Worm (Caenorhabditis elegans) whole organism, young adult: ENCODE results near the gene F17E9.2.

ENCODE experiments used
- B0019.2 ChIP-seq: fragments of 200-800 bp; sonication (Bioruptor generic); conservative IDR thresholded peaks from 2 replicates; pipeline ENCODE4 v1.3.6; 2022; ENCODE audit warnings: missing genetic modification reagents, missing genetic modification characterization, missing compliant biosample characterization
- B0035.1 ChIP-seq: sonication (generic microtip); optimal IDR thresholded peaks from 2 replicates; lab custom pipeline; 2016; ENCODE audit warnings: missing genetic modification characterization, mild to moderate bottlenecking, missing compliant biosample characterization, missing genotype, missing genetic modification reagents
- B0261.1 ChIP-seq: sonication (generic microtip); optimal IDR thresholded peaks from 2 replicates; lab custom pipeline; 2016; ENCODE audit warnings: mild to moderate bottlenecking, missing genetic modification characterization, moderate library complexity, missing compliant biosample characterization
- B0336.3 ChIP-seq: fragments of 200-800 bp; sonication (Bioruptor generic); IDR thresholded peaks from 2 replicates; pipeline ENCODE4 v1.3.6; 2022; ENCODE audit warnings: missing genetic modification characterization, missing compliant biosample characterization
- C17E4.6 ChIP-seq: fragments of 200-800 bp; sonication (Bioruptor generic); IDR thresholded peaks from 2 replicates; pipeline ENCODE4 v1.3.6; 2022; ENCODE audit warnings: missing genetic modification reagents, missing genetic modification characterization, missing compliant biosample characterization
- F23B12.7 ChIP-seq: sonication (generic microtip); optimal IDR thresholded peaks from 2 replicates; lab custom pipeline; 2017; ENCODE audit warnings: missing genetic modification characterization, mild to moderate bottlenecking, missing compliant biosample characterization, antibody characterized with exemption, moderate library complexity; ENCODE audit not compliant: insufficient read depth
- F37B4.10 ChIP-seq: fragments of 200-800 bp; sonication (Bioruptor generic); IDR thresholded peaks from 2 replicates; pipeline ENCODE4 v1.3.6; 2022; ENCODE audit warnings: missing genetic modification characterization, missing compliant biosample characterization
- F57A8.1 ChIP-seq: fragments of 200-800 bp; sonication (Bioruptor generic); optimal IDR thresholded peaks from 2 replicates; lab custom pipeline; 2018; ENCODE audit warnings: mild to moderate bottlenecking, missing genetic modification characterization, moderate library complexity, missing compliant biosample characterization
- F57C9.4 ChIP-seq: sonication (generic microtip); optimal IDR thresholded peaks from 2 replicates; lab custom pipeline; 2017; ENCODE audit warnings: mild to moderate bottlenecking, missing genetic modification characterization, missing compliant biosample characterization
- K12H6.12 ChIP-seq: fragments of 200-800 bp; sonication (Bioruptor generic); optimal IDR thresholded peaks from 2 replicates; lab custom pipeline; 2018; ENCODE audit warnings: mild to moderate bottlenecking, missing genetic modification characterization, missing compliant biosample characterization
- Y53F4B.3 ChIP-seq: fragments of 200-800 bp; sonication (Bioruptor generic); IDR thresholded peaks from 2 replicates; pipeline ENCODE4 v1.3.6; 2022; ENCODE audit warnings: missing genetic modification reagents, missing genetic modification characterization, missing compliant biosample characterization
- Y56A3A.18 ChIP-seq: fragments of 200-800 bp; sonication (Bioruptor generic); IDR thresholded peaks from 2 replicates; pipeline ENCODE4 v1.3.6; 2022; ENCODE audit warnings: missing genetic modification reagents, missing genetic modification characterization, missing compliant biosample characterization
- ZK185.1 ChIP-seq: sonication (generic microtip); optimal IDR thresholded peaks from 2 replicates; lab custom pipeline; 2016; ENCODE audit warnings: mild to moderate bottlenecking, missing genetic modification characterization, missing compliant biosample characterization; ENCODE audit not compliant: poor library complexity, severe bottlenecking
- akir-1 ChIP-seq: fragments of 200-800 bp; sonication (Bioruptor generic); optimal IDR thresholded peaks from 2 replicates; lab custom pipeline; 2018; ENCODE audit warnings: mild to moderate bottlenecking, missing genetic modification characterization, moderate library complexity, missing compliant biosample characterization
- aptf-2 ChIP-seq: fragments of 200-800 bp; sonication (Bioruptor generic); conservative IDR thresholded peaks from 2 replicates; pipeline ENCODE4 v1.3.6; 2022; ENCODE audit warnings: missing genetic modification reagents, missing genetic modification characterization, missing compliant biosample characterization
- athp-1 ChIP-seq: sonication (generic microtip); optimal IDR thresholded peaks from 2 replicates; lab custom pipeline; 2017; ENCODE audit warnings: mild to moderate bottlenecking, missing genetic modification characterization, missing compliant biosample characterization
- ceh-100 ChIP-seq: fragments of 200-800 bp; sonication (Bioruptor generic); IDR thresholded peaks from 2 replicates; pipeline ENCODE4 v1.3.6; 2022; ENCODE audit warnings: missing genetic modification reagents, missing genetic modification characterization, missing compliant biosample characterization
- ceh-27 ChIP-seq: fragments of 200-800 bp; sonication (Bioruptor generic); optimal IDR thresholded peaks from 2 replicates; lab custom pipeline; 2018; ENCODE audit warnings: mild to moderate bottlenecking, missing genetic modification characterization, moderate library complexity, missing compliant biosample characterization
- ceh-79 ChIP-seq: sonication (generic microtip); optimal IDR thresholded peaks from 2 replicates; lab custom pipeline; 2017; ENCODE audit warnings: mild to moderate bottlenecking, missing genetic modification characterization, missing compliant biosample characterization
- dpff-1 ChIP-seq: sonication (generic microtip); optimal IDR thresholded peaks from 2 replicates; lab custom pipeline; 2017; ENCODE audit warnings: mild to moderate bottlenecking, missing genetic modification characterization, missing compliant biosample characterization
- dpl-1 ChIP-seq: fragments of 150-350 bp; optimal IDR thresholded peaks from 2 replicates; lab custom pipeline; 2014; ENCODE audit warnings: missing biosample characterization, missing genetic modification reagents, missing genetic modification characterization
- efl-1 ChIP-seq: fragments of 150-350 bp; optimal IDR thresholded peaks from 2 replicates; lab custom pipeline; 2014; ENCODE audit warnings: missing biosample characterization, missing genetic modification reagents, missing genetic modification characterization
- gei-17 ChIP-seq: fragments of 200-800 bp; sonication (Bioruptor generic); optimal IDR thresholded peaks from 2 replicates; lab custom pipeline; 2018; ENCODE audit warnings: mild to moderate bottlenecking, missing genetic modification characterization, missing compliant biosample characterization
- hlh-12 ChIP-seq: sonication (generic microtip); optimal IDR thresholded peaks from 2 replicates; lab custom pipeline; 2016; ENCODE audit warnings: missing genetic modification characterization, missing compliant biosample characterization
- hlh-26 ChIP-seq: fragments of 200-800 bp; sonication (Bioruptor generic); conservative IDR thresholded peaks from 2 replicates; pipeline ENCODE4 v1.3.6; 2022; ENCODE audit warnings: missing genetic modification reagents, missing genetic modification characterization, missing compliant biosample characterization
- hmg-1.2 ChIP-seq: fragments of 200-800 bp; sonication (Bioruptor generic); IDR thresholded peaks from 2 replicates; pipeline ENCODE4 v1.3.6; 2022; ENCODE audit warnings: missing genetic modification reagents, missing genetic modification characterization, missing compliant biosample characterization
- let-526 ChIP-seq: fragments of 200-800 bp; sonication (Bioruptor generic); IDR thresholded peaks from 2 replicates; pipeline ENCODE4 v1.3.6; 2022; ENCODE audit warnings: missing genetic modification reagents, missing genetic modification characterization, missing compliant biosample characterization
- let-607 ChIP-seq, 2 experiments: fragments of 200-800 bp in 1 of 2; sonication (Bioruptor generic) in 1 of 2; sonication (generic microtip) in 1 of 2; optimal IDR thresholded peaks; 2 replicates each; lab custom pipeline; 2016 to 2018; ENCODE audit warnings: mild to moderate bottlenecking in 2 of 2, missing compliant biosample characterization in 2 of 2, missing genetic modification characterization in 2 of 2, moderate library complexity in 2 of 2, missing genotype in 1 of 2
- lsy-27 ChIP-seq: sonication (generic microtip); optimal IDR thresholded peaks from 2 replicates; lab custom pipeline; 2017; ENCODE audit warnings: missing genetic modification characterization, mild to moderate bottlenecking, missing compliant biosample characterization, antibody characterized with exemption, missing genotype, borderline replicate concordance; ENCODE audit not compliant: insufficient read depth
- madf-3 ChIP-seq: fragments of 200-800 bp; sonication (Bioruptor generic); IDR thresholded peaks from 2 replicates; pipeline ENCODE4 v1.3.6; 2022; ENCODE audit warnings: missing genetic modification reagents, missing genetic modification characterization, missing compliant biosample characterization
- madf-6 ChIP-seq: fragments of 200-800 bp; sonication (Bioruptor generic); IDR thresholded peaks from 2 replicates; pipeline ENCODE4 v1.3.6; 2022; ENCODE audit warnings: missing genetic modification reagents, missing genetic modification characterization, missing compliant biosample characterization
- madf-8 ChIP-seq: fragments of 200-800 bp; sonication (Bioruptor generic); conservative IDR thresholded peaks from 2 replicates; pipeline ENCODE4 v1.3.6; 2022; ENCODE audit warnings: missing genetic modification reagents, missing genetic modification characterization, missing compliant biosample characterization
- mcd-1 ChIP-seq: fragments of 200-800 bp; sonication (Bioruptor generic); IDR thresholded peaks from 2 replicates; pipeline ENCODE4 v1.3.6; 2022; ENCODE audit warnings: missing genetic modification reagents, missing genetic modification characterization, missing compliant biosample characterization
- mes-4 ChIP-seq: sonication (generic microtip); optimal IDR thresholded peaks from 2 replicates; lab custom pipeline; 2016; ENCODE audit warnings: missing genotype, missing genetic modification characterization, missing compliant biosample characterization
- nfya-1 ChIP-seq: sonication (generic microtip); optimal IDR thresholded peaks from 2 replicates; lab custom pipeline; 2017; ENCODE audit warnings: antibody characterized with exemption, missing compliant biosample characterization, missing genetic modification characterization, borderline replicate concordance; ENCODE audit not compliant: insufficient read depth
- nfyb-1 ChIP-seq: fragments of 200-800 bp; sonication (Bioruptor generic); IDR thresholded peaks from 2 replicates; pipeline ENCODE4 v1.3.6; 2022; ENCODE audit warnings: missing genetic modification reagents, missing genetic modification characterization, missing compliant biosample characterization
- nhr-27 ChIP-seq: fragments of 200-800 bp; sonication (Bioruptor generic); optimal IDR thresholded peaks from 2 replicates; lab custom pipeline; 2018; ENCODE audit warnings: mild to moderate bottlenecking, missing genetic modification characterization, moderate library complexity, missing compliant biosample characterization
- sdz-38 ChIP-seq: sonication (generic microtip); optimal IDR thresholded peaks from 2 replicates; lab custom pipeline; 2016; ENCODE audit warnings: missing genotype, missing genetic modification characterization, missing compliant biosample characterization
- somi-1 ChIP-seq: fragments of 200-800 bp; sonication (Bioruptor generic); optimal IDR thresholded peaks from 2 replicates; lab custom pipeline; 2018; ENCODE audit warnings: mild to moderate bottlenecking, missing genetic modification characterization, missing compliant biosample characterization
- tbx-9 ChIP-seq: sonication (generic microtip); optimal IDR thresholded peaks from 2 replicates; lab custom pipeline; 2016; ENCODE audit warnings: borderline replicate concordance, missing genetic modification characterization, inconsistent platforms, missing compliant biosample characterization
- xnd-1 ChIP-seq: sonication (generic microtip); optimal IDR thresholded peaks from 2 replicates; lab custom pipeline; 2016; ENCODE audit warnings: missing genotype, missing genetic modification reagents, missing genetic modification characterization, missing compliant biosample characterization
- zfh-2 ChIP-seq: fragments of 200-800 bp; sonication (Bioruptor generic); conservative IDR thresholded peaks from 2 replicates; pipeline ENCODE4 v1.3.6; 2022; ENCODE audit warnings: missing genetic modification reagents, missing genetic modification characterization, missing compliant biosample characterization
- zim-3 ChIP-seq: sonication (generic microtip); optimal IDR thresholded peaks from 2 replicates; lab custom pipeline; 2017; ENCODE audit warnings: mild to moderate bottlenecking, missing genetic modification characterization, moderate library complexity, missing compliant biosample characterization
- ztf-18 ChIP-seq: sonication (generic microtip); optimal IDR thresholded peaks from 2 replicates; lab custom pipeline; 2016; ENCODE audit warnings: missing genotype, mild to moderate bottlenecking, missing genetic modification characterization, missing compliant biosample characterization
- ztf-25 ChIP-seq: fragments of 200-800 bp; sonication (Bioruptor generic); IDR thresholded peaks from 2 replicates; pipeline ENCODE4 v1.3.6; 2022; ENCODE audit warnings: missing genetic modification reagents, missing genetic modification characterization, missing compliant biosample characterization
- ztf-28 ChIP-seq: fragments of 200-800 bp; sonication (Bioruptor generic); IDR thresholded peaks from 2 replicates; pipeline ENCODE4 v1.3.6; 2022; ENCODE audit warnings: missing genetic modification reagents, missing genetic modification characterization, missing compliant biosample characterization
- ztf-3 ChIP-seq: fragments of 200-800 bp; sonication (Bioruptor generic); optimal IDR thresholded peaks from 2 replicates; lab custom pipeline; 2018; ENCODE audit warnings: mild to moderate bottlenecking, missing genetic modification characterization, missing compliant biosample characterization

The F17E9.2 gene

ce11 chrIV:8377501-8377900 lies 21.8 kb downstream of the F17E9.2 start, which contains the start of gene D2096.7 (continued):
- TF ChIP-seq hlh-12 (tag; lab: Kevin White, UChicago): no peak
- no peak for TF ChIP-seq dpl-1
- peak; percentile 57 for TF ChIP-seq ztf-18 (tag; lab: Kevin White, UChicago)
- TF ChIP-seq F23B12.7 (tag; lab: Kevin White, UChicago): no peak
- TF ChIP-seq lsy-27: no peak
- TF ChIP-seq dpff-1 (tag; lab: Kevin White, UChicago): peak; percentile 79
- TF ChIP-seq F57A8.1 (GFP tag; lab: Kevin White, UChicago): peak; percentile 44
- peak; percentile 92 for TF ChIP-seq athp-1
- peak; percentile 35 for TF ChIP-seq B0261.1 (tag; lab: Kevin White, UChicago)
- peak; percentile 86 for TF ChIP-seq ceh-79
- TF ChIP-seq B0019.2 (GFP tag; lab: Robert Waterston, UW): no peak
- peak; percentile 79; the same call in 1 of the 2 replicates for TF ChIP-seq ztf-25 (GFP tag; lab: Robert Waterston, UW)
- 0 out of 2 replicates have a peak, but pooled peaks have one; percentile 88 for TF ChIP-seq F37B4.10 (GFP tag; lab: Robert Waterston, UW)
- peak; percentile 68; the same call in 1 of the 2 replicates for TF ChIP-seq hlh-26 (GFP tag; lab: Robert Waterston, UW)
- TF ChIP-seq B0035.1 (tag; lab: Kevin White, UChicago): peak; percentile 52
- no peak; the same call in 1 of the 2 replicates for TF ChIP-seq madf-8 (GFP tag; lab: Robert Waterston, UW)
- TF ChIP-seq nfyb-1: peak; percentile 82
- TF ChIP-seq K12H6.12 (tag; lab: Kevin White, UChicago): peak; percentile 46
- TF ChIP-seq nfya-1 (tag; lab: Kevin White, UChicago): no peak
- TF ChIP-seq zfh-2: no peak
- no peak for TF ChIP-seq ztf-28
- TF ChIP-seq madf-3 (GFP tag; lab: Robert Waterston, UW): peak; percentile 91
- TF ChIP-seq nhr-27 (tag; lab: Kevin White, UChicago): peak; percentile 85
- peak; percentile 95 for TF ChIP-seq Y56A3A.18 (GFP tag; lab: Robert Waterston, UW)
- no peak for TF ChIP-seq efl-1 (GFP tag; lab: Kevin White, UChicago)
- TF ChIP-seq gei-17 (GFP tag; lab: Kevin White, UChicago): peak; percentile 53
- peak; percentile 32 for TF ChIP-seq ZK185.1 (tag; lab: Kevin White, UChicago)
- TF ChIP-seq C17E4.6 (GFP tag; lab: Robert Waterston, UW): peak; percentile 76
- TF ChIP-seq let-607 (tag; optimal IDR thresholded peaks at IDR 0.05; lab: Kevin White, UChicago): peak in 1 of 2 experiments; percentile 47
- peak; percentile 54; the same call in 1 of the 2 replicates for TF ChIP-seq hmg-1.2
- TF ChIP-seq ztf-3: no peak
- TF ChIP-seq sdz-38 (tag; lab: Kevin White, UChicago): no peak
- TF ChIP-seq somi-1 (GFP tag; lab: Kevin White, UChicago): no peak
- no peak for TF ChIP-seq akir-1 (GFP tag; lab: Kevin White, UChicago)
- no peak for TF ChIP-seq let-526 (GFP tag; lab: Robert Waterston, UW)
- TF ChIP-seq madf-6 (GFP tag; lab: Robert Waterston, UW): peak; percentile 86
- TF ChIP-seq aptf-2 (GFP tag; lab: Robert Waterston, UW): no peak
- TF ChIP-seq mcd-1: peak; percentile 54; the same call in 1 of the 2 replicates
- TF ChIP-seq Y53F4B.3: no peak
- peak; percentile 64 for TF ChIP-seq zim-3 (tag; lab: Kevin White, UChicago)
- TF ChIP-seq ceh-27 (GFP tag; lab: Kevin White, UChicago): no peak
- TF ChIP-seq tbx-9 (tag; lab: Kevin White, UChicago): peak; percentile 91
- peak; percentile 72 for TF ChIP-seq F57C9.4 (tag; lab: Kevin White, UChicago)
- peak; percentile 96 for TF ChIP-seq B0336.3 (GFP tag; lab: Robert Waterston, UW)
- peak; percentile 29 for TF ChIP-seq mes-4
- peak; percentile 61 for TF ChIP-seq xnd-1 (tag; lab: Kevin White, UChicago)
- TF ChIP-seq ceh-100 (GFP tag; lab: Robert Waterston, UW): peak; percentile 74
